Fruit fly (Drosophila melanogaster) Kc167 (cell line): ENCODE measurements around the gene Ube4B.

Source experiments
- Myc ChIP-seq: fragments of >200 bp; optimal IDR thresholded peaks from 2 replicates; lab custom pipeline; 2017; ENCODE audit warnings: missing external identifiers
- Sin3A ChIP-seq: fragments of >200 bp; optimal IDR thresholded peaks from 2 replicates; lab custom pipeline; 2018; ENCODE audit warnings: missing external identifiers
- h ChIP-seq: fragments of >200 bp; optimal IDR thresholded peaks from 3 replicates; lab custom pipeline; 2018; ENCODE audit warnings: missing external identifiers
- insv ChIP-seq: fragments of >200 bp; optimal IDR thresholded peaks from 3 replicates; lab custom pipeline; 2018; ENCODE audit warnings: missing external identifiers
- psq ChIP-seq: fragments of >200 bp; optimal IDR thresholded peaks from 2 replicates; lab custom pipeline; 2017; ENCODE audit warnings: missing external identifiers
- ttk ChIP-seq: sonication (Bioruptor generic); optimal IDR thresholded peaks from 2 replicates; lab custom pipeline; 2017; ENCODE audit warnings: missing external identifiers

Gene Ube4B

dm6 chr2L:13018992-13019484, at the start of gene Ube4B:
Ube4B (minus strand) TSS chr2L:13019434.
- TF ChIP-seq Sin3A (lab: Kevin White, UChicago) (no peak), Myc (lab: Kevin White, UChicago) (no peak), ttk (lab: Kevin White, UChicago) (no peak), h (no peak), psq (lab: Kevin White, UChicago) (no peak), insv (lab: Kevin White, UChicago) (no peak)

dm6 chr2L:13068533-13069398, 49.5 kb upstream of the Ube4B start:
- TF ChIP-seq ttk (lab: Kevin White, UChicago) (no peak), h (no peak), Sin3A (lab: Kevin White, UChicago) (no peak), psq (lab: Kevin White, UChicago) (no peak), insv (lab: Kevin White, UChicago) (no peak), Myc (lab: Kevin White, UChicago) (no peak)

- TF ChIP-seq psq (lab: Kevin White, UChicago) (no peak), ttk (lab: Kevin White, UChicago) (no peak), h (no peak), Sin3A (lab: Kevin White, UChicago) (no peak), Myc (lab: Kevin White, UChicago) (no peak)
Observed at dm6 chr2L:13065916-13066315, 46.7 kb upstream of the Ube4B start.

- TF ChIP-seq insv (lab: Kevin White, UChicago) (peak; percentile 80), h (no peak)
Observed at dm6 chr2L:13060037-13060537, 40.9 kb upstream of the Ube4B start, which contains the start of gene CG9932. CG9932 (minus strand) TSS chr2L:13060140.

dm6 chr2L:13056022-13056421, 36.8 kb upstream of the Ube4B start:
- TF ChIP-seq h = no peak
- TF ChIP-seq Sin3A (lab: Kevin White, UChicago) = no peak
- no peak for TF ChIP-seq psq (lab: Kevin White, UChicago)
- TF ChIP-seq Myc (lab: Kevin White, UChicago) = no peak
- TF ChIP-seq ttk (lab: Kevin White, UChicago) = no peak
- no peak for TF ChIP-seq insv (lab: Kevin White, UChicago)

- TF ChIP-seq psq (lab: Kevin White, UChicago) = no peak
- TF ChIP-seq ttk (lab: Kevin White, UChicago) = no peak
- no peak for TF ChIP-seq insv (lab: Kevin White, UChicago)
- TF ChIP-seq Sin3A (lab: Kevin White, UChicago) = no peak
- no peak for TF ChIP-seq Myc (lab: Kevin White, UChicago)
- no peak for TF ChIP-seq h
Observed at dm6 chr2L:13049136-13049535, 29.9 kb upstream of the Ube4B start.

dm6 chr2L:13045924-13046323, 26.7 kb upstream of the Ube4B start:
- TF ChIP-seq ttk (lab: Kevin White, UChicago) = no peak
- no peak for TF ChIP-seq insv (lab: Kevin White, UChicago)
- TF ChIP-seq Sin3A (lab: Kevin White, UChicago) = no peak
- no peak for TF ChIP-seq Myc (lab: Kevin White, UChicago)
- TF ChIP-seq psq (lab: Kevin White, UChicago) = no peak
- TF ChIP-seq h = no peak

dm6 chr2L:13044135-13044534, 24.9 kb upstream of the Ube4B start:
- TF ChIP-seq insv (lab: Kevin White, UChicago) (no peak), Myc (lab: Kevin White, UChicago) (no peak), Sin3A (lab: Kevin White, UChicago) (no peak), psq (lab: Kevin White, UChicago) (no peak), h (no peak), ttk (lab: Kevin White, UChicago) (no peak)

dm6 chr2L:13042405-13042804, 23.2 kb upstream of the Ube4B start:
- no peak for TF ChIP-seq Myc (lab: Kevin White, UChicago)
- no peak for TF ChIP-seq insv (lab: Kevin White, UChicago)
- no peak for TF ChIP-seq ttk (lab: Kevin White, UChicago)
- no peak for TF ChIP-seq Sin3A (lab: Kevin White, UChicago)
- no peak for TF ChIP-seq psq (lab: Kevin White, UChicago)
- no peak for TF ChIP-seq h

- TF ChIP-seq h (no peak), insv (lab: Kevin White, UChicago) (no peak), psq (lab: Kevin White, UChicago) (no peak), Sin3A (lab: Kevin White, UChicago) (no peak), ttk (lab: Kevin White, UChicago) (no peak), Myc (lab: Kevin White, UChicago) (no peak)
Observed at dm6 chr2L:13035687-13036185, 16.5 kb upstream of the Ube4B start.

dm6 chr2L:13028923-13029322, 9.7 kb upstream of the Ube4B start:
- TF ChIP-seq h (no peak), ttk (lab: Kevin White, UChicago) (no peak), Sin3A (lab: Kevin White, UChicago) (no peak), psq (lab: Kevin White, UChicago) (no peak), insv (lab: Kevin White, UChicago) (no peak), Myc (lab: Kevin White, UChicago) (no peak)
